Worm (Caenorhabditis elegans): Measurements from ENCODE around the gene F59B2.3.
"Not testable (repeated sequence)": the region's sequence is repeated elsewhere in the genome, so short reads cannot be mapped to it uniquely, and the experiment has no call there.

Gene F59B2.3

ce11 chrIII:8989752-8990151 is 9.8 kb downstream of the F59B2.3 start, which contains the start of gene R08D7.7:
Gene R08D7.7 (plus strand): TSS chrIII:8990052.
- not testable (repeated sequence) for TF ChIP-seq ztf-4, ztf-11, C34B4.2 (tag; optimal IDR thresholded peaks at IDR 0.05)

- TF ChIP-seq ceh-88 (GFP tag; IDR thresholded peaks at IDR 0.05) (no peak), nhr-28 (tag; optimal IDR thresholded peaks at IDR 0.05) (no peak), lir-3 (tag; optimal IDR thresholded peaks at IDR 0.05; ENCODE audit: poor library complexity) (no peak), nhr-85 (tag) (no peak), elt-2 (tag; optimal IDR thresholded peaks at IDR 0.05) (no peak), hlh-17 (GFP tag; optimal IDR thresholded peaks at IDR 0.05; ENCODE audit: borderline replicate concordance) (no peak), irx-1 (tag; optimal IDR thresholded peaks at IDR 0.05) (no peak), fkh-4 (tag; optimal IDR thresholded peaks at IDR 0.05; ENCODE audit: borderline replicate concordance) (no peak), isw-1 (GFP tag; IDR thresholded peaks at IDR 0.05) (no peak), unc-86 (tag; optimal IDR thresholded peaks at IDR 0.05) (no peak), pag-3 (tag; optimal IDR thresholded peaks at IDR 0.05; ENCODE audit: borderline replicate concordance, insufficient read depth) (no peak), lin-14 (GFP tag; optimal IDR thresholded peaks at IDR 0.05) (peak; percentile 64), zip-4 (GFP tag; optimal IDR thresholded peaks at IDR 0.05) (no peak), sup-37 (GFP tag; optimal IDR thresholded peaks at IDR 0.05) (no peak), xbp-1 (tag; optimal IDR thresholded peaks at IDR 0.05) (no peak), efl-3 (GFP tag; optimal IDR thresholded peaks at IDR 0.05) (no peak), ces-1 (GFP tag; optimal IDR thresholded peaks at IDR 0.05) (no peak), snpc-4 (tag; optimal IDR thresholded peaks at IDR 0.05) (no peak), swsn-7 (tag; optimal IDR thresholded peaks at IDR 0.05) (no peak), fkh-8 (tag; optimal IDR thresholded peaks at IDR 0.05) (peak; percentile 39), sox-4 (tag; optimal IDR thresholded peaks at IDR 0.05) (no peak), ceh-82 (tag; optimal IDR thresholded peaks at IDR 0.05) (peak in 1 of 3 experiments; percentile 14), skn-1 (tag; optimal IDR thresholded peaks at IDR 0.05) (peak; percentile 2), lin-39 (tag; optimal IDR thresholded peaks at IDR 0.05) (no peak), C04F5.9 (tag; optimal IDR thresholded peaks at IDR 0.05) (no peak), grh-1 (GFP tag; IDR thresholded peaks at IDR 0.05) (no peak), ztf-11 (tag; optimal IDR thresholded peaks at IDR 0.05) (no peak), ceh-8 (GFP tag; optimal IDR thresholded peaks at IDR 0.05) (no peak), lsy-2 (tag; optimal IDR thresholded peaks at IDR 0.05) (peak in 1 of 2 experiments; percentile 9)
These were observed 11.0 kb downstream of the F59B2.3 start for ce11 chrIII:8988544-8988943.

- TF ChIP-seq sox-4 (tag; optimal IDR thresholded peaks at IDR 0.05) (peak; percentile 52), zip-4 (GFP tag; optimal IDR thresholded peaks at IDR 0.05) (no peak), nhr-71 (tag; optimal IDR thresholded peaks at IDR 0.05) (no peak), nhr-47 (tag; optimal IDR thresholded peaks at IDR 0.05) (peak; percentile 34), dsc-1 (tag; optimal IDR thresholded peaks at IDR 0.05) (peak; percentile 95), pax-3 (tag; optimal IDR thresholded peaks at IDR 0.05) (peak; percentile 70), C34B4.2 (tag; optimal IDR thresholded peaks at IDR 0.05) (no peak)
These were observed 11.5 kb downstream of the F59B2.3 start for ce11 chrIII:8988061-8988460.

ce11 chrIII:8986872-8987271 is 12.7 kb downstream of the F59B2.3 start:
- TF ChIP-seq fkh-10 (GFP tag; optimal IDR thresholded peaks at IDR 0.05) = no peak
- TF ChIP-seq lsy-2 (tag; optimal IDR thresholded peaks at IDR 0.05) = peak in 1 of 2 experiments; percentile 41
- TF ChIP-seq lin-14 (GFP tag; optimal IDR thresholded peaks at IDR 0.05) = peak; percentile 84
- TF ChIP-seq ceh-90 (tag; optimal IDR thresholded peaks at IDR 0.05) = no peak
- no peak for TF ChIP-seq hlh-17 (GFP tag; optimal IDR thresholded peaks at IDR 0.05; ENCODE audit: borderline replicate concordance)
- no peak for TF ChIP-seq snpc-4 (tag; optimal IDR thresholded peaks at IDR 0.05)
- no peak for TF ChIP-seq zag-1 (tag; optimal IDR thresholded peaks at IDR 0.05)
- TF ChIP-seq hpl-2 (GFP tag; optimal IDR thresholded peaks at IDR 0.05) = no peak
- no peak for TF ChIP-seq ztf-4 (tag; optimal IDR thresholded peaks at IDR 0.05)
- no peak for TF ChIP-seq F16B12.6 (tag; optimal IDR thresholded peaks at IDR 0.05)
- peak; percentile 8 for TF ChIP-seq C16A3.4 (tag; optimal IDR thresholded peaks at IDR 0.05)
- no peak for TF ChIP-seq nhr-28 (tag; optimal IDR thresholded peaks at IDR 0.05)
- TF ChIP-seq fkh-8 (tag; optimal IDR thresholded peaks at IDR 0.05) = no peak
- no peak for TF ChIP-seq xbp-1 (tag; optimal IDR thresholded peaks at IDR 0.05)
- no peak for TF ChIP-seq efl-3 (GFP tag; optimal IDR thresholded peaks at IDR 0.05)
- peak; percentile 88 for TF ChIP-seq nhr-85 (tag)
- TF ChIP-seq nhr-90 (tag; optimal IDR thresholded peaks at IDR 0.05; ENCODE audit: poor library complexity) = no peak
- no peak for TF ChIP-seq fkh-4 (tag; optimal IDR thresholded peaks at IDR 0.05; ENCODE audit: borderline replicate concordance)
- TF ChIP-seq lir-3 (tag; optimal IDR thresholded peaks at IDR 0.05; ENCODE audit: poor library complexity) = no peak
- peak; percentile 93 to 100 (median 98) for TF ChIP-seq elt-3 (tag; optimal IDR thresholded peaks at IDR 0.05)
- peak; percentile 15 for TF ChIP-seq skn-1 (tag; optimal IDR thresholded peaks at IDR 0.05)
- TF ChIP-seq nhr-84 (tag; optimal IDR thresholded peaks at IDR 0.05) = no peak
- no peak for TF ChIP-seq vab-15 (tag; optimal IDR thresholded peaks at IDR 0.05)
